Fruit fly (Drosophila melanogaster) whole organism, prepupa: ENCODE data around the gene CG32189.
A peak's percentile ranks its signal among the peaks of the same experiment; 100 is the strongest.

Experiments
- CG4318 ChIP-seq: fragments of 200-800 bp; sonication (Bioruptor generic); optimal IDR thresholded peaks from 3 replicates; lab custom pipeline; 2017; ENCODE audit warnings: missing biosample characterization, mild to moderate bottlenecking, missing genetic modification characterization
- Ets96B ChIP-seq: fragments of 200-800 bp; optimal IDR thresholded peaks from 2 replicates; lab custom pipeline; 2019; ENCODE audit warnings: missing biosample characterization, mild to moderate bottlenecking, missing genetic modification characterization, moderate library complexity
- Sox102F ChIP-seq: fragments of 200-800 bp; sonication (Bioruptor generic); optimal IDR thresholded peaks from 2 replicates; lab custom pipeline; 2016; ENCODE audit warnings: missing biosample characterization, mild to moderate bottlenecking, missing genetic modification characterization
- Sox14 ChIP-seq: fragments of 200-800 bp; sonication (Bioruptor generic); optimal IDR thresholded peaks from 3 replicates; lab custom pipeline; 2016; ENCODE audit warnings: missing biosample characterization, missing genetic modification characterization
- achi ChIP-seq: fragments of 200-800 bp; sonication (Bioruptor generic); optimal IDR thresholded peaks from 3 replicates; lab custom pipeline; 2016; ENCODE audit warnings: missing biosample characterization, missing genetic modification characterization
- net ChIP-seq: fragments of 200-800 bp; sonication (Bioruptor generic); optimal IDR thresholded peaks from 3 replicates; lab custom pipeline; 2016; ENCODE audit warnings: missing biosample characterization, missing genetic modification characterization
- spab ChIP-seq: fragments of 200-800 bp; sonication (Bioruptor generic); optimal IDR thresholded peaks from 2 replicates; lab custom pipeline; 2017; ENCODE audit warnings: missing biosample characterization, mild to moderate bottlenecking, missing genetic modification characterization, missing genetic modification reagents

dm6 chr3L:17849517-17849916 lies 14.5 kb upstream of the CG32189 start, which contains the start of gene TrpRS-m:
- TF ChIP-seq net, result no peak
- TF ChIP-seq spab (GFP tag; lab: Kevin White, UChicago), result no peak
- no peak for TF ChIP-seq CG4318 (GFP tag; lab: Kevin White, UChicago)
- TF ChIP-seq Ets96B (tag; lab: Kevin White, UChicago), result no peak
- peak; percentile 81 for TF ChIP-seq achi (GFP tag; lab: Kevin White, UChicago)
- peak; percentile 6 for TF ChIP-seq Sox14
- TF ChIP-seq Sox102F, result no peak
